Fruit fly (Drosophila melanogaster) whole organism, prepupa: ENCODE data around the gene CG5853.

Experiments used
- Blimp-1 ChIP-seq: fragments of 200-800 bp; sonication (Bioruptor generic); optimal IDR thresholded peaks from 3 replicates; lab custom pipeline; 2017; ENCODE audit warnings: missing biosample characterization, missing genetic modification characterization, mild to moderate bottlenecking, moderate library complexity, missing genetic modification reagents
- CG11294 ChIP-seq: fragments of 200-800 bp; sonication (Bioruptor generic); IDR thresholded peaks from 2 replicates; pipeline ENCODE4 v1.3.6; 2022; ENCODE audit warnings: missing biosample characterization, missing genetic modification characterization
- CG8632 ChIP-seq: fragments of 200-800 bp; sonication (Bioruptor generic); optimal IDR thresholded peaks from 3 replicates; lab custom pipeline; 2016; ENCODE audit warnings: missing biosample characterization, missing genetic modification characterization
- Ets96B ChIP-seq: fragments of 200-800 bp; optimal IDR thresholded peaks from 2 replicates; lab custom pipeline; 2019; ENCODE audit warnings: missing biosample characterization, mild to moderate bottlenecking, missing genetic modification characterization, moderate library complexity
- Hr38 ChIP-seq: sonication (Bioruptor generic); optimal IDR thresholded peaks from 2 replicates; lab custom pipeline; 2016; ENCODE audit warnings: missing biosample characterization, missing genetic modification characterization
- Hr4 ChIP-seq: fragments of 200-800 bp; sonication (Bioruptor generic); optimal IDR thresholded peaks from 3 replicates; lab custom pipeline; 2016; ENCODE audit warnings: missing biosample characterization, missing genetic modification characterization
- cyc ChIP-seq: fragments of 200-800 bp; sonication (Bioruptor generic); optimal IDR thresholded peaks from 3 replicates; lab custom pipeline; 2016; ENCODE audit warnings: missing biosample characterization, missing genetic modification characterization
- fd59A ChIP-seq: fragments of 200-800 bp; sonication (Bioruptor generic); optimal IDR thresholded peaks from 2 replicates; lab custom pipeline; 2017; ENCODE audit warnings: missing biosample characterization, mild to moderate bottlenecking, missing genetic modification characterization, missing genetic modification reagents
- fkh ChIP-seq: fragments of 200-800 bp; sonication (Bioruptor generic); optimal IDR thresholded peaks from 3 replicates; lab custom pipeline; 2017; ENCODE audit warnings: missing biosample characterization, mild to moderate bottlenecking, missing genetic modification characterization, moderate library complexity
- net ChIP-seq: fragments of 200-800 bp; sonication (Bioruptor generic); optimal IDR thresholded peaks from 3 replicates; lab custom pipeline; 2016; ENCODE audit warnings: missing biosample characterization, missing genetic modification characterization

- TF ChIP-seq Ets96B (tag; lab: Kevin White, UChicago) (no peak), Hr38 (GFP tag; lab: Kevin White, UChicago) (no peak), fd59A (GFP tag; lab: Kevin White, UChicago) (no peak), fkh (GFP tag; lab: Kevin White, UChicago) (no peak), net (GFP tag; lab: Kevin White, UChicago) (no peak), CG8632 (no peak), Blimp-1 (GFP tag; lab: Kevin White, UChicago) (no peak), Hr4 (GFP tag; lab: Kevin White, UChicago) (no peak), cyc (no peak), CG11294 (GFP tag; lab: Robert Waterston, UW) (no peak)
These were observed 28.2 kb downstream of the CG5853 start for dm6 chr2L:9919218-9919617.
